Fruit fly (Drosophila melanogaster): Measurements from ENCODE around the gene alpha-Man-Ib.

Gene alpha-Man-Ib

DNA sequence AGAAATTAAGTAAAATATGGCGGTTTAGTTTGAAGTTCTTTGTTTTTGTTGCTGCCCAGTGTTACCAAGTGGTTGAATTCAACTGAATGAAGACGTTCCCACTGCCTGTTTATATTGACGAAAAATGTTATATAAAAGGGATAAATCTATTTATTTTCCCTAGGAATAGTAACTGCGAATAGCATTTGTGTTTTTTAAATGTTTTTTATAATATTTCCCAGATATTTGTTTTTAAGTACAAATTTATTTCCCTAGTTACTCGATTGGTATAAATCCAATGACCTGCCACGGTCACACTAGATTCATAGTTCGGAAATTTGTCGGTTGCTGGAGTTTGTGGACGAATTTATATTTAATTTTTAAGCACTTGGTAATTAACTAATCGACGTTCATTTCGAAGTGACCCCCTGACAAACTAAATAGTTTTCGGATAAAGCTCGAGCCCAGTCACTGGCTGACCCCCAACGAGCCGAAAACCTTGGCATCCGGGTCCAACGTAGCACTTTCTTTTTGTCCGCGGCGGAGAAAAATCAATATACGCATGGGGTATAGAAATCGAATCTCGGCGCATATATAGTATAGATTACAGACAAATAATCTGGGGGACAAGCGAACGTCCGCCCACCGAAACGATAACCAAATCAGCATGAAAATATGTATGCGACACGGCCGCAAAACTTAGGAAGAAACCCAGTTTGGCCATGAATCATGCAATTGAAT, 18.4 kb upstream of the alpha-Man-Ib start, which contains the start of the genes dgt6 and Vha100-1 (continued):
- TF ChIP-seq Myb (GFP tag; optimal IDR thresholded peaks at IDR 0.05) (no peak), Fer3 (tag; optimal IDR thresholded peaks at IDR 0.05) (peak; percentile 6), CG17186 (GFP tag; optimal IDR thresholded peaks at IDR 0.05) (peak; percentile 6), CG14441 (GFP tag; IDR thresholded peaks at IDR 0.05) (no peak), CG12155 (GFP tag; optimal IDR thresholded peaks at IDR 0.05) (peak; percentile 24), so (GFP tag; IDR thresholded peaks at IDR 0.05) (no peak), CG2116 (GFP tag; optimal IDR thresholded peaks at IDR 0.05) (peak; percentile 57), Oli (tag; optimal IDR thresholded peaks at IDR 0.05) (no peak), CG6813 (GFP tag; optimal IDR thresholded peaks at IDR 0.05) (no peak), CG2712 (tag; optimal IDR thresholded peaks at IDR 0.05) (peak; percentile 53), Dek (tag; optimal IDR thresholded peaks at IDR 0.05) (no peak), org-1 (GFP tag; optimal IDR thresholded peaks at IDR 0.05) (no peak), CG30403 (GFP tag; optimal IDR thresholded peaks at IDR 0.05) (peak; percentile 51), CG18619 (GFP tag; optimal IDR thresholded peaks at IDR 0.05) (no peak), CG34422 (GFP tag; IDR thresholded peaks at IDR 0.05) (0 out of 3 replicates have a peak, but pooled peaks have one; percentile 28), danr (GFP tag; IDR thresholded peaks at IDR 0.05) (no peak), seq (GFP tag; IDR thresholded peaks at IDR 0.05) (no peak), gce (GFP tag; IDR thresholded peaks at IDR 0.05) (no peak), CG3163 (GFP tag; optimal IDR thresholded peaks at IDR 0.05) (no peak), unc-4 (GFP tag; IDR thresholded peaks at IDR 0.05; ENCODE audit: partially characterized antibody) (0 out of 2 replicates have a peak, but pooled peaks have one; percentile 14), ems (GFP tag; optimal IDR thresholded peaks at IDR 0.05) (peak; percentile 35), Sry-δ (GFP tag; optimal IDR thresholded peaks at IDR 0.05) (peak; percentile 46), sima (GFP tag; optimal IDR thresholded peaks at IDR 0.05) (no peak), HLH3B (GFP tag; IDR thresholded peaks at IDR 0.05) (no peak), CG16815 (GFP tag; optimal IDR thresholded peaks at IDR 0.05) (no peak), bcd (GFP tag; optimal IDR thresholded peaks at IDR 0.05) (no peak), psq (GFP tag; optimal IDR thresholded peaks at IDR 0.05) (no peak), sens (GFP tag) (peak; percentile 74), chn (GFP tag; optimal IDR thresholded peaks at IDR 0.05) (no peak), zf30C (GFP tag; optimal IDR thresholded peaks at IDR 0.05) (no peak), crp (GFP tag; optimal IDR thresholded peaks at IDR 0.05) (peak in 1 of 2 experiments; percentile 9), CG3407 (GFP tag; optimal IDR thresholded peaks at IDR 0.05) (no peak), CG32532 (GFP tag; IDR thresholded peaks at IDR 0.05) (no peak), Spps (tag; optimal IDR thresholded peaks at IDR 0.05) (peak; percentile 0), gcm2 (GFP tag; optimal IDR thresholded peaks at IDR 0.05) (no peak), MESR4 (GFP tag; optimal IDR thresholded peaks at IDR 0.05) (peak; percentile 69), bab2 (GFP tag; optimal IDR thresholded peaks at IDR 0.05) (peak; percentile 26), CG4820 (GFP tag; optimal IDR thresholded peaks at IDR 0.05) (peak; percentile 29), sisA (GFP tag; IDR thresholded peaks at IDR 0.05) (no peak), yki (optimal IDR thresholded peaks at IDR 0.05) (no peak), Nf-YA (GFP tag; IDR thresholded peaks at IDR 0.05) (no peak), Hmr (GFP tag; optimal IDR thresholded peaks at IDR 0.05) (no peak), CG9817 (tag; optimal IDR thresholded peaks at IDR 0.05) (no peak), CG15514 (GFP tag; optimal IDR thresholded peaks at IDR 0.05) (peak; percentile 62), pfk (GFP tag; optimal IDR thresholded peaks at IDR 0.05) (no peak), Xrp1 (GFP tag; IDR thresholded peaks at IDR 0.05) (peak; percentile 40; the same call in 1 of the 2 replicates), nom (GFP tag; optimal IDR thresholded peaks at IDR 0.05) (peak; percentile 29), dmrt11E (tag; optimal IDR thresholded peaks at IDR 0.05) (no peak), CG9932 (GFP tag; IDR thresholded peaks at IDR 0.05) (0 out of 2 replicates have a peak, but pooled peaks have one; percentile 21), CG6272 (GFP tag; IDR thresholded peaks at IDR 0.05) (no peak)
